Worm (Caenorhabditis elegans): ENCODE data around the gene F11E6.8.

DNA sequence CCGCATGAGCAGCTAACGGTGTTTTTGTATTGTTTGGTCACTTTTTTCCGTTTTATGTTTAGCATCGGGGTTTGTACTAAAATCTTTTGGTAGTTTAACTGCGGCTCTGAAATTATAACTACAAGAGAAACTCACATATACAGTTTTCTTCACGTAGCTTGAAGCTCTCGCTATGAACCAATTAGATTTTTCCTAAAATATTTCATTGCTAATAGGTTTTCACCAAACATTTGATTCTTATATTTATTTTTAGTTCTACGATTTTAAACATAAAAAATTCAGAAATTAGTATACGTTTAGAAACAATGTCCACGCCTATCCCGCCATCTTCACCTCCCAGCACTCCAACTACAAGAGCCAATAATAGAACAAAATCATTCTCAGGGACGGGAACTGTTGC, 22.9 kb downstream of the F11E6.8 start, which contains the start of gene C06A12.3:
- TF ChIP-seq egl-43 (GFP tag; IDR thresholded peaks at IDR 0.05) (no peak), dpl-1 (GFP tag; optimal IDR thresholded peaks at IDR 0.05) (no peak), T26A8.4 (GFP tag; IDR thresholded peaks at IDR 0.05) (no peak), fkh-10 (GFP tag; optimal IDR thresholded peaks at IDR 0.05) (no peak), pha-4 (GFP tag; IDR thresholded peaks at IDR 0.05) (no peak), pha-4 (tag; optimal IDR thresholded peaks at IDR 0.05) (no peak), nhr-28 (tag; optimal IDR thresholded peaks at IDR 0.05) (no peak), ztf-11 (tag; optimal IDR thresholded peaks at IDR 0.05) (no peak), fos-1 (tag; optimal IDR thresholded peaks at IDR 0.05) (no peak), ceh-20 (GFP tag; IDR thresholded peaks at IDR 0.05) (no peak), dmd-6 (GFP tag; IDR thresholded peaks at IDR 0.05) (no peak), pqm-1 (tag; optimal IDR thresholded peaks at IDR 0.05) (no peak)

Data from whole organism, L4 larva.